Fruit fly (Drosophila melanogaster) whole organism, prepupa: Measurements from ENCODE around the gene mRpL40.
A peak's percentile ranks its signal among the peaks of the same experiment; 100 is the strongest.

Experiments
- Blimp-1 ChIP-seq: fragments of 200-800 bp; sonication (Bioruptor generic); optimal IDR thresholded peaks from 3 replicates; lab custom pipeline; 2017; ENCODE audit warnings: missing biosample characterization, missing genetic modification characterization, mild to moderate bottlenecking, moderate library complexity, missing genetic modification reagents
- CG10631 ChIP-seq: fragments of 200-800 bp; sonication (Bioruptor generic); optimal IDR thresholded peaks from 2 replicates; lab custom pipeline; 2016; ENCODE audit warnings: missing biosample characterization, missing genetic modification characterization
- CG10669 ChIP-seq: fragments of 200-800 bp; sonication (Bioruptor generic); optimal IDR thresholded peaks from 3 replicates; lab custom pipeline; 2018; ENCODE audit warnings: missing biosample characterization, mild to moderate bottlenecking, missing genetic modification characterization, moderate library complexity
- CG11294 ChIP-seq: fragments of 200-800 bp; sonication (Bioruptor generic); IDR thresholded peaks from 2 replicates; pipeline ENCODE4 v1.3.6; 2022; ENCODE audit warnings: missing biosample characterization, missing genetic modification characterization
- CG11762 ChIP-seq: fragments of 200-800 bp; sonication (Bioruptor generic); optimal IDR thresholded peaks from 3 replicates; lab custom pipeline; 2016; ENCODE audit warnings: missing biosample characterization, missing genetic modification characterization; ENCODE audit not compliant: insufficient read depth
- CG11902 ChIP-seq: fragments of 200-800 bp; sonication (Bioruptor generic); optimal IDR thresholded peaks from 3 replicates; lab custom pipeline; 2016; ENCODE audit warnings: missing biosample characterization, missing genetic modification characterization
- CG15336 ChIP-seq: fragments of 200-800 bp; sonication (Bioruptor generic); IDR thresholded peaks from 2 replicates; pipeline ENCODE4 v1.3.6; 2022; ENCODE audit warnings: missing biosample characterization, missing genetic modification characterization
- CG16779 ChIP-seq: fragments of 200-800 bp; sonication (Bioruptor generic); optimal IDR thresholded peaks from 3 replicates; lab custom pipeline; 2017; ENCODE audit warnings: missing biosample characterization, mild to moderate bottlenecking, missing genetic modification characterization
- CG3032 ChIP-seq: fragments of 200-800 bp; optimal IDR thresholded peaks from 2 replicates; lab custom pipeline; 2019; ENCODE audit warnings: missing biosample characterization, mild to moderate bottlenecking, missing genetic modification characterization, moderate library complexity
- CG31627 ChIP-seq: fragments of 200-800 bp; sonication (Bioruptor generic); optimal IDR thresholded peaks from 3 replicates; lab custom pipeline; 2016; ENCODE audit warnings: missing biosample characterization, missing genetic modification characterization
- CG32006 ChIP-seq: fragments of 200-800 bp; sonication (Bioruptor generic); optimal IDR thresholded peaks from 3 replicates; lab custom pipeline; 2017; ENCODE audit warnings: missing biosample characterization, mild to moderate bottlenecking, missing genetic modification characterization
- CG3919 ChIP-seq: fragments of 200-800 bp; sonication (Bioruptor generic); optimal IDR thresholded peaks from 3 replicates; lab custom pipeline; 2016; ENCODE audit warnings: missing biosample characterization, missing genetic modification characterization
- CG4318 ChIP-seq: fragments of 200-800 bp; sonication (Bioruptor generic); optimal IDR thresholded peaks from 3 replicates; lab custom pipeline; 2017; ENCODE audit warnings: missing biosample characterization, mild to moderate bottlenecking, missing genetic modification characterization
- CG6163 ChIP-seq: fragments of 200-800 bp; sonication (Bioruptor generic); IDR thresholded peaks from 3 replicates; pipeline ENCODE4 v1.3.6; 2022; ENCODE audit warnings: missing biosample characterization, missing genetic modification characterization
- CG6808 ChIP-seq: fragments of 200-800 bp; sonication (Bioruptor generic); optimal IDR thresholded peaks from 3 replicates; lab custom pipeline; 2017; ENCODE audit warnings: missing biosample characterization, missing genetic modification characterization, mild to moderate bottlenecking, moderate library complexity, missing genetic modification reagents
- CG6854 ChIP-seq: fragments of 200-800 bp; sonication (Bioruptor generic); optimal IDR thresholded peaks from 2 replicates; lab custom pipeline; 2017; ENCODE audit warnings: missing biosample characterization, mild to moderate bottlenecking, missing genetic modification characterization
- CG7368 ChIP-seq: fragments of 200-800 bp; sonication (Bioruptor generic); optimal IDR thresholded peaks from 3 replicates; lab custom pipeline; 2016; ENCODE audit warnings: missing biosample characterization, missing genetic modification characterization
- CG8119 ChIP-seq: fragments of 200-800 bp; sonication (Bioruptor generic); IDR thresholded peaks from 3 replicates; pipeline ENCODE4 v1.3.6; 2022; ENCODE audit warnings: missing biosample characterization, missing genetic modification characterization
- CG9139 ChIP-seq: fragments of 200-800 bp; sonication (Bioruptor generic); optimal IDR thresholded peaks from 3 replicates; lab custom pipeline; 2017; ENCODE audit warnings: missing biosample characterization, mild to moderate bottlenecking, missing genetic modification characterization
- Eip75B ChIP-seq: fragments of 200-800 bp; sonication (Bioruptor generic); optimal IDR thresholded peaks from 3 replicates; lab custom pipeline; 2016; ENCODE audit warnings: missing biosample characterization, missing genetic modification characterization
- Eip78C ChIP-seq: fragments of 200-800 bp; sonication (Bioruptor generic); peaks from one replicate; lab custom pipeline; 2016; ENCODE audit warnings: missing biosample characterization, missing genetic modification characterization
- Eip93F ChIP-seq: fragments of 200-800 bp; sonication (Bioruptor generic); optimal IDR thresholded peaks from 2 replicates; lab custom pipeline; 2016; ENCODE audit warnings: missing biosample characterization, mild to moderate bottlenecking, missing genetic modification characterization
- Ets21C ChIP-seq: fragments of 200-800 bp; sonication (Bioruptor generic); optimal IDR thresholded peaks from 3 replicates; lab custom pipeline; 2016; ENCODE audit warnings: missing biosample characterization, missing genetic modification characterization
- Gug ChIP-seq: fragments of 200-800 bp; sonication (Bioruptor generic); IDR thresholded peaks from 2 replicates; pipeline ENCODE4 v1.3.6; 2022; ENCODE audit warnings: missing biosample characterization, missing genetic modification characterization
- Hr4 ChIP-seq: fragments of 200-800 bp; sonication (Bioruptor generic); optimal IDR thresholded peaks from 3 replicates; lab custom pipeline; 2016; ENCODE audit warnings: missing biosample characterization, missing genetic modification characterization
- Met ChIP-seq: fragments of 200-800 bp; sonication (Bioruptor generic); optimal IDR thresholded peaks from 3 replicates; lab custom pipeline; 2016; ENCODE audit warnings: missing biosample characterization, missing genetic modification characterization
- Smox ChIP-seq: fragments of 200-800 bp; sonication (Bioruptor generic); optimal IDR thresholded peaks from 3 replicates; lab custom pipeline; 2016; ENCODE audit warnings: missing biosample characterization, missing genetic modification characterization
- Sox102F ChIP-seq: fragments of 200-800 bp; sonication (Bioruptor generic); optimal IDR thresholded peaks from 2 replicates; lab custom pipeline; 2016; ENCODE audit warnings: missing biosample characterization, mild to moderate bottlenecking, missing genetic modification characterization
- Sox15 ChIP-seq: fragments of 200-800 bp; sonication (Bioruptor generic); optimal IDR thresholded peaks from 3 replicates; lab custom pipeline; 2016; ENCODE audit warnings: missing biosample characterization, missing genetic modification characterization
- achi ChIP-seq: fragments of 200-800 bp; sonication (Bioruptor generic); optimal IDR thresholded peaks from 3 replicates; lab custom pipeline; 2016; ENCODE audit warnings: missing biosample characterization, missing genetic modification characterization
- acj6 ChIP-seq: fragments of 200-800 bp; sonication (Bioruptor generic); optimal IDR thresholded peaks from 3 replicates; lab custom pipeline; 2016; ENCODE audit warnings: missing biosample characterization, missing genetic modification characterization
- cyc ChIP-seq: fragments of 200-800 bp; sonication (Bioruptor generic); optimal IDR thresholded peaks from 3 replicates; lab custom pipeline; 2016; ENCODE audit warnings: missing biosample characterization, missing genetic modification characterization
- dac ChIP-seq: fragments of 200-800 bp; sonication (Bioruptor generic); optimal IDR thresholded peaks from 2 replicates; lab custom pipeline; 2017; ENCODE audit warnings: missing biosample characterization, mild to moderate bottlenecking, missing genetic modification characterization
- dsx ChIP-seq: fragments of 200-800 bp; optimal IDR thresholded peaks from 3 replicates; lab custom pipeline; 2019; ENCODE audit warnings: missing biosample characterization, mild to moderate bottlenecking, missing genetic modification characterization, moderate library complexity; ENCODE audit not compliant: poor library complexity, severe bottlenecking
- esn ChIP-seq: fragments of 200-800 bp; sonication (Bioruptor generic); optimal IDR thresholded peaks from 2 replicates; lab custom pipeline; 2016; ENCODE audit warnings: missing biosample characterization, mild to moderate bottlenecking, missing genetic modification characterization, moderate library complexity
- fd85E ChIP-seq: fragments of 200-800 bp; sonication (Bioruptor generic); optimal IDR thresholded peaks from 3 replicates; lab custom pipeline; 2016; ENCODE audit warnings: missing biosample characterization, missing genetic modification characterization
- fkh ChIP-seq: fragments of 200-800 bp; sonication (Bioruptor generic); optimal IDR thresholded peaks from 3 replicates; lab custom pipeline; 2017; ENCODE audit warnings: missing biosample characterization, mild to moderate bottlenecking, missing genetic modification characterization, moderate library complexity
- lz ChIP-seq: fragments of 200-800 bp; sonication (Bioruptor generic); optimal IDR thresholded peaks from 3 replicates; lab custom pipeline; 2016; ENCODE audit warnings: missing biosample characterization, missing genetic modification characterization
- net ChIP-seq: fragments of 200-800 bp; sonication (Bioruptor generic); optimal IDR thresholded peaks from 3 replicates; lab custom pipeline; 2016; ENCODE audit warnings: missing biosample characterization, missing genetic modification characterization
- pdm3 ChIP-seq: fragments of 200-800 bp; sonication (Bioruptor generic); optimal IDR thresholded peaks from 3 replicates; lab custom pipeline; 2016; ENCODE audit warnings: missing biosample characterization, missing genetic modification characterization
- salr ChIP-seq, 2 experiments: fragments of 200-800 bp; sonication (Bioruptor generic); optimal IDR thresholded peaks; 3 replicates each; lab custom pipeline; 2016 to 2018; ENCODE audit warnings: missing biosample characterization in 2 of 2, missing genetic modification characterization in 2 of 2, mild to moderate bottlenecking in 1 of 2
- spab ChIP-seq: fragments of 200-800 bp; sonication (Bioruptor generic); optimal IDR thresholded peaks from 2 replicates; lab custom pipeline; 2017; ENCODE audit warnings: missing biosample characterization, mild to moderate bottlenecking, missing genetic modification characterization, missing genetic modification reagents
- svp ChIP-seq: fragments of 200-800 bp; sonication (Bioruptor generic); peaks from one replicate; lab custom pipeline; 2016; ENCODE audit warnings: missing biosample characterization, missing genetic modification characterization
- vri ChIP-seq: fragments of 200-800 bp; sonication (Bioruptor generic); optimal IDR thresholded peaks from 3 replicates; lab custom pipeline; 2016; ENCODE audit warnings: missing biosample characterization, mild to moderate bottlenecking, missing genetic modification characterization

mRpL40 gene

dm6 chr3R:11451207-11451841, 43.6 kb downstream of the mRpL40 start, which contains the start of gene sals:
sals (minus strand) TSS chr3R:11451791.
- TF ChIP-seq CG11294 (GFP tag; lab: Robert Waterston, UW) (no peak), Sox15 (GFP tag; lab: Kevin White, UChicago) (no peak), Eip93F (no peak), CG11902 (GFP tag; lab: Kevin White, UChicago) (no peak), Met (GFP tag; lab: Kevin White, UChicago) (no peak), svp (GFP tag; lab: Kevin White, UChicago) (peak; percentile 82), vri (GFP tag; lab: Kevin White, UChicago) (no peak)

DNA sequence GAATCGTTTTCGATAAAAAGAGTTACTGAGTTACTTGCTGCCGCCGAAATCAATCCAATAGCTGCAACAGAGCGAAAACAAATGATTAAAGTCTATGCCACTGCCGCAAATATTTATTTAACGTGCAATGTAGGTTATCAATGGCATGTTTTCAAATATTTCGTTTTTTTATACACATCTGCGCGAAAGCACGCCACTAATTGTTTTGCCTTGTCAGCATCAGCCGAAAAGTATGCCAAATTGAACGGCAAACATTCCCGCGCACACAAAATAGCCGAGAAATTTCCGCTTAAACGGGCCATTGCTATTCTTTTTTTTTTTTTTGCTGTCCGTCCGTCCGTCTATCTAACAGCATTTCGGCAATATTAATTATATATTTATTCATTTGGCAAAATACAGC, 44.3 kb downstream of the mRpL40 start:
- TF ChIP-seq Smox: no peak
- no peak for TF ChIP-seq CG11294 (GFP tag; lab: Robert Waterston, UW)
- peak; percentile 12 for TF ChIP-seq CG32006 (GFP tag; lab: Kevin White, UChicago)
- TF ChIP-seq Hr4: no peak
- no peak for TF ChIP-seq CG6854 (GFP tag; lab: Kevin White, UChicago)
- no peak for TF ChIP-seq net (GFP tag; lab: Kevin White, UChicago)
- TF ChIP-seq Ets21C (GFP tag; lab: Kevin White, UChicago): no peak
- no peak for TF ChIP-seq dsx (GFP tag; lab: Kevin White, UChicago)
- TF ChIP-seq vri (GFP tag; lab: Kevin White, UChicago): no peak
- no peak for TF ChIP-seq achi (GFP tag; lab: Kevin White, UChicago)
- TF ChIP-seq CG6163 (GFP tag; lab: Robert Waterston, UW): no peak
- no peak for TF ChIP-seq cyc (GFP tag; lab: Kevin White, UChicago)
- TF ChIP-seq CG31627 (GFP tag; lab: Kevin White, UChicago): no peak
- TF ChIP-seq CG4318 (GFP tag; lab: Kevin White, UChicago): no peak
- no peak for TF ChIP-seq salr (GFP tag; optimal IDR thresholded peaks at IDR 0.05; lab: Kevin White, UChicago)
- TF ChIP-seq CG10631 (GFP tag; lab: Kevin White, UChicago): no peak
- no peak for TF ChIP-seq fd85E (GFP tag; lab: Kevin White, UChicago)
- TF ChIP-seq spab (GFP tag; lab: Kevin White, UChicago): no peak
- TF ChIP-seq Gug (GFP tag; lab: Robert Waterston, UW): no peak
- TF ChIP-seq CG10669: no peak
- TF ChIP-seq Sox15 (GFP tag; lab: Kevin White, UChicago): no peak
- TF ChIP-seq Eip93F: no peak
- peak; percentile 7 for TF ChIP-seq fkh (GFP tag; lab: Kevin White, UChicago)
- TF ChIP-seq dac (GFP tag; lab: Kevin White, UChicago): no peak
- peak; percentile 24 for TF ChIP-seq Eip78C (GFP tag; lab: Kevin White, UChicago)
- TF ChIP-seq Blimp-1: no peak
- TF ChIP-seq Eip75B (GFP tag; lab: Kevin White, UChicago): no peak
- peak; percentile 94 for TF ChIP-seq svp (GFP tag; lab: Kevin White, UChicago)
- no peak for TF ChIP-seq CG6808 (GFP tag; lab: Kevin White, UChicago)
- no peak for TF ChIP-seq CG9139 (GFP tag; lab: Kevin White, UChicago)
- no peak for TF ChIP-seq CG8119 (GFP tag; lab: Robert Waterston, UW)
- no peak for TF ChIP-seq acj6 (GFP tag; lab: Kevin White, UChicago)
- TF ChIP-seq CG16779 (tag; lab: Kevin White, UChicago): no peak
- TF ChIP-seq esn (GFP tag; lab: Kevin White, UChicago): no peak

DNA sequence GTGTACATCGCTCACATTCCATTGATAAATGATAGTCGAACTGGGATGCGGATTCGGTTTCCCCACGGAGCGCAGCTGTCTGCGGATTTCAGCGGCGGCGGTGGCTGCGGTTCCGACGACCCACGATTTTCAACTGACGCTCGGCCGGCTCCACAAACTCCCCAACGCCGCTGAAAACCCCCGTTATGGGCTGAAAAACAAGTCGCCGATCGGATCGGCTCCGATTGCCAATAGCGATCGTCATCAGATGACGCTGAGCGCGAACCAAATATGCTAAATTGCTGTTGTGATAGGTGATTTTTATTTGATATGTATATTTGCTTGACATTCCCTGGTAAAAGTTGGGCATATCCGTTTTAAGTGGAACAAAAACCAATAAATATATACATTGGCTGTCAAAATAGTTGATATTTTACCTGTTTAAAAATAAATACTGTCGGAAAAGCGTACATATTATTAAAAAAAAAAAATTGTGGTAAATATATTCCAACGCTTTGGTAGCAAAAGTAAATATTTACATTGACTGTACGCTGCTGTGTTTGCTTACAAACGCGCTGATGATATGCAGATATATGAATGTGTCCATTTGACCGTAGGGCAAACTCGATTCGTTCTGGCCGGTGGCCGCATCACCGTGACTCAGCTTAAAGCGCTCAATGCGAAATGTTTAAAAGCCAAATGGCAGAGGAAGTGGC, 46.6 kb downstream of the mRpL40 start:
- TF ChIP-seq Eip75B (GFP tag; lab: Kevin White, UChicago) (peak; percentile 36), salr (GFP tag; optimal IDR thresholded peaks at IDR 0.05; lab: Kevin White, UChicago) (no peak), CG3032 (tag; lab: Kevin White, UChicago) (no peak), Met (GFP tag; lab: Kevin White, UChicago) (peak; percentile 69), Sox102F (peak; percentile 69), CG7368 (GFP tag; lab: Kevin White, UChicago) (peak; percentile 7), Eip78C (GFP tag; lab: Kevin White, UChicago) (peak; percentile 83), CG9139 (GFP tag; lab: Kevin White, UChicago) (no peak), CG3919 (GFP tag; lab: Kevin White, UChicago) (peak; percentile 45), acj6 (GFP tag; lab: Kevin White, UChicago) (peak; percentile 45), Gug (GFP tag; lab: Robert Waterston, UW) (no peak), CG32006 (GFP tag; lab: Kevin White, UChicago) (peak; percentile 74), CG15336 (GFP tag; lab: Robert Waterston, UW) (no peak), svp (GFP tag; lab: Kevin White, UChicago) (peak; percentile 89), net (GFP tag; lab: Kevin White, UChicago) (peak; percentile 33), vri (GFP tag; lab: Kevin White, UChicago) (peak; percentile 42), CG11762 (GFP tag; lab: Kevin White, UChicago) (peak; percentile 21), pdm3 (GFP tag; lab: Kevin White, UChicago) (peak; percentile 52), Ets21C (GFP tag; lab: Kevin White, UChicago) (peak; percentile 45), lz (GFP tag; lab: Kevin White, UChicago) (peak; percentile 76)
